Worm (Caenorhabditis elegans): ENCODE results near the gene ZK892.4.
A peak's percentile ranks its signal among the peaks of the same experiment; 100 is the strongest.

ZK892.4 gene

ce11 chrII:10001546-10001945 lies 4.8 kb upstream of the ZK892.4 start, which contains the start of gene ZK892.3:
ZK892.3 (plus strand) TSS chrII:10001846.
- TF ChIP-seq efl-1 (optimal IDR thresholded peaks at IDR 0.05), result no peak
- TF ChIP-seq efl-1 (GFP tag; optimal IDR thresholded peaks at IDR 0.05 in 1 of 2), result peak in 1 of 2 experiments; percentile 43
- no peak for TF ChIP-seq tbx-2 (tag; optimal IDR thresholded peaks at IDR 0.05)

- TF ChIP-seq mab-9 (GFP tag; IDR thresholded peaks at IDR 0.05) (no peak), mdl-1 (tag; optimal IDR thresholded peaks at IDR 0.05) (no peak)
Measured at ce11 chrII:10007917-10008316, 1.6 kb downstream of the ZK892.4 start, which contains the start of gene ZK892.5. ZK892.5 (plus strand) TSS chrII:10008217.

- TF ChIP-seq hpl-2 (GFP tag; optimal IDR thresholded peaks at IDR 0.05) (no peak), snu-23 (GFP tag; optimal IDR thresholded peaks at IDR 0.05) (no peak), nhr-12 (tag; optimal IDR thresholded peaks at IDR 0.05) (no peak), unc-98 (GFP tag; IDR thresholded peaks at IDR 0.05) (no peak), nhr-28 (tag; optimal IDR thresholded peaks at IDR 0.05) (no peak), skn-1 (tag; optimal IDR thresholded peaks at IDR 0.05) (no peak), unc-130 (tag; optimal IDR thresholded peaks at IDR 0.05) (no peak), unc-30 (tag; optimal IDR thresholded peaks at IDR 0.05) (no peak), fkh-8 (tag; optimal IDR thresholded peaks at IDR 0.05) (no peak)
Measured at ce11 chrII:10008552-10008951, 2.2 kb downstream of the ZK892.4 start.

- peak in 5 of 6 experiments; percentile 0 to 80 (median 42) for TF ChIP-seq elt-3 (tag; optimal IDR thresholded peaks at IDR 0.05)
- no peak for TF ChIP-seq unc-62 (GFP tag; optimal IDR thresholded peaks at IDR 0.05)
- TF ChIP-seq alr-1 (tag; optimal IDR thresholded peaks at IDR 0.05; ENCODE audit: borderline replicate concordance), result no peak
- TF ChIP-seq nhr-71 (tag; optimal IDR thresholded peaks at IDR 0.05), result peak; percentile 40
- no peak for TF ChIP-seq nhr-76 (tag; optimal IDR thresholded peaks at IDR 0.05)
- TF ChIP-seq C16A3.4 (tag; optimal IDR thresholded peaks at IDR 0.05), result peak; percentile 6
- no peak for TF ChIP-seq vab-15 (tag; optimal IDR thresholded peaks at IDR 0.05)
- TF ChIP-seq zip-4 (GFP tag; optimal IDR thresholded peaks at IDR 0.05), result no peak
- no peak for TF ChIP-seq ztf-4 (tag; optimal IDR thresholded peaks at IDR 0.05)
- TF ChIP-seq fkh-4 (tag; optimal IDR thresholded peaks at IDR 0.05; ENCODE audit: borderline replicate concordance), result no peak
- TF ChIP-seq unc-98 (GFP tag; IDR thresholded peaks at IDR 0.05), result no peak
- peak; percentile 23 for TF ChIP-seq snu-23 (GFP tag; optimal IDR thresholded peaks at IDR 0.05)
- TF ChIP-seq lin-35 (GFP tag; optimal IDR thresholded peaks at IDR 0.05), result no peak
- peak; percentile 52 for TF ChIP-seq nhr-90 (tag; optimal IDR thresholded peaks at IDR 0.05; ENCODE audit: poor library complexity)
- TF ChIP-seq ceh-90 (tag; optimal IDR thresholded peaks at IDR 0.05), result no peak
- TF ChIP-seq unc-30 (tag; optimal IDR thresholded peaks at IDR 0.05), result no peak
- TF ChIP-seq unc-130 (tag; optimal IDR thresholded peaks at IDR 0.05), result no peak
- no peak for TF ChIP-seq nhr-12 (tag; optimal IDR thresholded peaks at IDR 0.05)
- TF ChIP-seq dpl-1 (GFP tag; optimal IDR thresholded peaks at IDR 0.05), result no peak
- no peak for TF ChIP-seq elt-2 (tag; optimal IDR thresholded peaks at IDR 0.05)
- TF ChIP-seq jun-1 (tag; optimal IDR thresholded peaks at IDR 0.05), result no peak
- no peak for TF ChIP-seq egl-13 (tag; optimal IDR thresholded peaks at IDR 0.05)
- peak; percentile 77 for TF ChIP-seq lin-14 (GFP tag; optimal IDR thresholded peaks at IDR 0.05)
- no peak for TF ChIP-seq aly-2 (tag; optimal IDR thresholded peaks at IDR 0.05)
- no peak for TF ChIP-seq lin-15B (tag; optimal IDR thresholded peaks at IDR 0.05)
- no peak for TF ChIP-seq efl-3 (GFP tag; optimal IDR thresholded peaks at IDR 0.05)
- TF ChIP-seq efl-1 (optimal IDR thresholded peaks at IDR 0.05), result no peak
- TF ChIP-seq efl-1 (GFP tag; optimal IDR thresholded peaks at IDR 0.05 in 1 of 2), result no peak
- no peak for TF ChIP-seq hlh-17 (GFP tag; optimal IDR thresholded peaks at IDR 0.05; ENCODE audit: borderline replicate concordance)
- TF ChIP-seq fos-1 (tag; optimal IDR thresholded peaks at IDR 0.05), result no peak
- TF ChIP-seq nhr-20 (tag; optimal IDR thresholded peaks at IDR 0.05), result peak; percentile 10
- no peak for TF ChIP-seq unc-86 (tag; optimal IDR thresholded peaks at IDR 0.05)
- TF ChIP-seq hpl-2 (GFP tag; optimal IDR thresholded peaks at IDR 0.05), result no peak
- no peak for TF ChIP-seq lir-3 (tag; optimal IDR thresholded peaks at IDR 0.05; ENCODE audit: poor library complexity)
- TF ChIP-seq lin-39 (tag; optimal IDR thresholded peaks at IDR 0.05), result no peak
- no peak for TF ChIP-seq aha-1 (tag; optimal IDR thresholded peaks at IDR 0.05)
- peak; percentile 76 for TF ChIP-seq nhr-85 (tag)
- TF ChIP-seq nhr-237 (tag; optimal IDR thresholded peaks at IDR 0.05), result no peak
- no peak for TF ChIP-seq C34B4.2 (tag; optimal IDR thresholded peaks at IDR 0.05)
- TF ChIP-seq pag-3 (tag; optimal IDR thresholded peaks at IDR 0.05; ENCODE audit: borderline replicate concordance, insufficient read depth), result no peak
Measured at ce11 chrII:10010914-10011313, 4.5 kb downstream of the ZK892.4 start.
